Worm (Caenorhabditis elegans) whole organism, dauer: ENCODE results near the gene rpl-7A.

Experiments
- unc-62 ChIP-seq: sonication (generic microtip); optimal IDR thresholded peaks from 2 replicates; lab custom pipeline; 2017; ENCODE audit warnings: missing biosample characterization, missing genetic modification reagents, missing genetic modification characterization

Gene rpl-7A

ce11 chrIV:4403870-4404269 is 13.5 kb upstream of the rpl-7A start:
- TF ChIP-seq unc-62 (GFP tag; lab: Kevin White, UChicago) = no peak

DNA sequence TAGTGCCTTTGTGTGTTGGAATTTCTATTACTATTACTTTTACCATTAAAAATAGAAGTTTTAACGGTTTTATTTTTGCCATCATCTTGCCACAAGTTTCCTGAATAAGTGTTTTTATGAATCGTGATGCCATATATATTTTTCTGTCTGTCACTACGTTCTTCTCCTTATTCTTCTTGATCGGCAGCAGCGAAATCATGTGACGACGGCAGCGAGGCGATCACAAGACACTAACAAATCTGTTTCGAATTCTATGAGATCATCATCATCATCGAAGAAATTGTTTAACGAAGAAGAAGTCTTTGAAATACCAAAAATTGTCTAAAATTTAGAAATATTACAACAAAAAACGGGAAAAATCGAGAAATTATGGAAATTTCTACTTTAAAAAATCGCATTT is 12.0 kb upstream of the rpl-7A start:
- no peak for TF ChIP-seq unc-62 (GFP tag; lab: Kevin White, UChicago)

- no peak for TF ChIP-seq unc-62 (GFP tag; lab: Kevin White, UChicago)
These were observed 10.2 kb upstream of the rpl-7A start, which contains the start of gene Y24D9A.6 for ce11 chrIV:4400350-4401326. Y24D9A.6 (minus strand) TSS chrIV:4400400.

- no peak for TF ChIP-seq unc-62 (GFP tag; lab: Kevin White, UChicago)
These were observed 9.2 kb upstream of the rpl-7A start for ce11 chrIV:4399418-4400136.

DNA sequence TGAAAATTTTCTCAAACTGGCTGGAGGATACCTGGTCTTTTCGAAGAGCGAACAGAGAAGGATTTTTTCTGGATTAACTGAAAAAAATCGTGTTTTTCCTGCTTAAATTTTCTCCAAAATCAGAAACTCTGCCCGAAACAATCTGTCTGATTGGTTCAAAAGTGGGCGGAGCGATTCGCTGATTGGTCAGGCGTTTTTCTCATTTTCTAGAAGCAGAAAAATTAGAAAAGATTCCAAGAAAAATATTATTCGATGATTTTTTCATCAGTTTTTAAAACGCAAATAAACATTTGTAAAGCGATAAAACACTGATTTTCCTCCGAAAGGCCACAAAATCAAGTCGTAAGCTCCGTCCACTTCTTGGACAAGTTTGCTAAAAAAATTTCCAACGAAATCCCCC is 8.5 kb upstream of the rpl-7A start:
- no peak for TF ChIP-seq unc-62 (GFP tag; lab: Kevin White, UChicago)

DNA sequence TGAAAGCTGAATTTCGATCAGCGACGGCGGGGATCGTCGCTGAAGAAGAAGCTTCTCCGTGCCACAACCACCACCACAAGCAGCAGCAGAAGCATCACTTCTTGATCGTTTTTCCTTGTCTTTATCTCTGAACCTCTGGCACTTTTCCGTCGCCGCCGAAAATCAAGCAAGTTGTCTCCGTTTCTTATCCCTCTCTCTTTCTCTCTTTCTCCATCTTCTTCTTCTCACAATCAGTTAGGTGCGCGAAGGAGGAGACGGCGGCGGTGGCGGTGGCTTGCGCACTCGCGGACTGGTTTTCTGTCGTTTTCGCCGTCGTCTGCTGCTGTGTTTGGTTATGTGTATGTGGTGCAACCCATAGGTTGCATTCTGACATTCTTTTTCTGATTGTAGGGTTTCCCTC is 8.0 kb upstream of the rpl-7A start:
- no peak for TF ChIP-seq unc-62 (GFP tag; lab: Kevin White, UChicago)

ce11 chrIV:4397586-4397985 is 7.2 kb upstream of the rpl-7A start:
- TF ChIP-seq unc-62 (GFP tag; lab: Kevin White, UChicago) = no peak

DNA sequence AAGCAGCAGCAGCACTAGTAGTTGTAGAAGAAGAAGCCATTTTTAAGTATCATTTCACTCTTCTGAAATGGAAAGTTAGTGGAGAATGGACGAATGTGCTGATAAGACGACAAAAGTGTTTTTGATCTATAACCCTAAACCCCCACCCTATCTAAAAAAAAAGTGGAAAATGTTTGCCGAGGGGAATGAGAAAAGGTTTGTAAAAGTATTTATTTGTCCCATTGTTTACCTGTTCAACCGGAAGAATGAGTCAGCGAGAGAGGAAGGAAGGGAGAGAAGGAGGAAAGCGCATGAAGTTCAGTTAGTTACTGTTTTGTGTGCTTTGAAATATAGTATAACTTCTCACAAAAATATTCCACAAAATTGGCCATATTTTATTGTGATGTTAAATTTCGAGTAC is 6.7 kb upstream of the rpl-7A start:
- TF ChIP-seq unc-62 (GFP tag; lab: Kevin White, UChicago) = no peak

ce11 chrIV:4396052-4396821 is 5.8 kb upstream of the rpl-7A start:
- TF ChIP-seq unc-62 (GFP tag; lab: Kevin White, UChicago) = no peak

DNA sequence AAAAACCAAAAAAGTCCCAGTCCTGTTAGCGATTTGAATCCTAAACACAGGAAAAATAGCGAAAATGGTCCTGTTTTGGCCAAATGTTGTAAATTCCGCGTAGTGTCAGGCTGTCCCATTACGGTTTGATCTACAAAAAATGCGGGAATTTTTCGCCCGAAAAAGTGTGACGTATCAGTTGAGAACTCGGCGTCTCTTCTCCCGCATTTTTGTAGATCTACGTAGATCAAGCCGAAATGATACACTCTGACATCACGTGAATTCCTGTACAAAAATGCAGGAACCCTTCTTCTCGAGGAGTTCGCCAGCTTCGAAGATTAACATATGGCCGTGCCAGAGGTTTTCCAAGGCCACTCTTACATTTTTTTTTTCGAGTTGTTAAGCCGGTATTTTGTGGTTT is 5.2 kb upstream of the rpl-7A start:
- TF ChIP-seq unc-62 (GFP tag; lab: Kevin White, UChicago) = no peak

ce11 chrIV:4393942-4394460 is 3.6 kb upstream of the rpl-7A start, which contains the start of gene ell-1:
ell-1 (plus strand) TSS chrIV:4394410.
- TF ChIP-seq unc-62 (GFP tag; lab: Kevin White, UChicago) = no peak

DNA sequence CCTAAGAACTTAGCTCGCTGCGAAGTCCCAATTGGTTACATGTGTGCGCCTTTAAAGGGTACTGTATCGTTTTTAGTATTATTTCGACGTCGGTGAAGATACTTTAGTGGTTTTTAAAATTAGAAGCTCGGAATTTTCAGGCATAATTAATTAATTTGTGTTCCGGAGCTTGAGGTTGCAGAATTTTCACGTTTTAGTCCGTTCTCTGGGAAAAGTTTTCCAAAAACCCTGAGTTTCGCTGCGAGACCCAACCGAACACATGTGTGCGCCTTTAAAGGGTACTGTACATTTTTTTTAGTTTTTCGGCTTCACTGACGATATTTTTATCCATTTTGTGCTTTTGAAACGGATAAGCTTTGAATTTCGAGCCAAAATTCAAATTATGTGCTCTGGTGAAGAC is 3.1 kb upstream of the rpl-7A start:
- no peak for TF ChIP-seq unc-62 (GFP tag; lab: Kevin White, UChicago)

DNA sequence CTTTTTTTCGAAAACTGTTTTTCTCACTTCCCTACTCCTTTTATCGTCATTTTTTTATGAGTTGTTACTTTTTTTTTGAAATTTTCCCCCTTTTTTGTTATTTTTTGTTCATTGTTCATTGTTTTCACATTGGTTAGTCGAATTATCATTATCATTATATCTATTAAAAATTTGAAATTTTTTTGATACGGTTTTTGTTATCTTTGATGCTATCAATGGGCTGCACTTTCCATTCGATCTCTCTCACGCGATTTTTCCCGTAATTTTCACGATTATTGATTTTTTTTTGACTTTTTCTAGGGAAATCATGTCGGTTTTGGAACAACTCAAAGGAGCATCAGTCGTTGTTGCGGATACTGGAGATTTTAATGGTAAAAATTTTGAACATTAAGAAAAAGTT is 4.0 kb downstream of the rpl-7A start, which contains the start of gene tald-1:
TSS of gene tald-1 (plus strand) at position 301 of the 400 bp plus-strand sequence.
- no peak for TF ChIP-seq unc-62 (GFP tag; lab: Kevin White, UChicago)

ce11 chrIV:4369116-4369515 is 21.3 kb downstream of the rpl-7A start:
- no peak for TF ChIP-seq unc-62 (GFP tag; lab: Kevin White, UChicago)

DNA sequence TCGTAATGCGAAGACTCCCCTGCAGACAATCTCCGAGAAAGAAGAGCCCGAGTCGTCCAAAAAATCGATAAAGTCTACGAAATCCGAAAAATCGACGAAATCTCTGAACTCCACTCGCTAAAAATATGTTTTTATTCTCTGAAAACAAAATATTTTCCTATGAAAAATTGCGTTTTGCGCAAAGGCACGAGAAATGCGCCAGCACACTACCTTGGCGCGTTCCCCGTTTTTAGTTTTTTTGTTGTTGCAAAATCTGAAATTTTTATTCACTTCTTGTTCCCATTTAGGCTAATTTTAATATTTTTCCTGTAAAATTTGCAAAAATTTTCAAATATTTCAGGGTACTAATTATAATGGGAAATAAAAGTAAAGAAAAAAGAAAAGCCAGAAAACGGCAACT is 29.9 kb downstream of the rpl-7A start, which contains the start of gene F55F10.1:
TSS of gene F55F10.1 (plus strand) at position 341 of the 400 bp plus-strand sequence.
- no peak for TF ChIP-seq unc-62 (GFP tag; lab: Kevin White, UChicago)
